Fruit fly (Drosophila melanogaster) whole organism, embryonic: Measurements from ENCODE around the gene sdk.

Source experiments
- ATbp ChIP-seq: fragments of 200-800 bp; sonication (Bioruptor generic); optimal IDR thresholded peaks from 2 replicates; lab custom pipeline; 2017; ENCODE audit warnings: missing biosample characterization, mild to moderate bottlenecking, missing genetic modification characterization, missing genetic modification reagents
- Blimp-1 ChIP-seq: fragments of 200-800 bp; sonication (Bioruptor generic); optimal IDR thresholded peaks from 3 replicates; lab custom pipeline; 2018; ENCODE audit warnings: missing biosample characterization, missing genetic modification characterization, mild to moderate bottlenecking, moderate library complexity, missing genetic modification reagents
- CG10267 ChIP-seq: fragments of 200-800 bp; sonication (Bioruptor generic); optimal IDR thresholded peaks from 2 replicates; lab custom pipeline; 2018; ENCODE audit warnings: missing biosample characterization, mild to moderate bottlenecking, missing genetic modification characterization, moderate library complexity
- CG11504 ChIP-seq: fragments of 200-800 bp; sonication (Bioruptor generic); optimal IDR thresholded peaks from 3 replicates; lab custom pipeline; 2019; ENCODE audit warnings: missing biosample characterization, mild to moderate bottlenecking, missing genetic modification characterization, moderate library complexity
- CG12391 ChIP-seq: fragments of 200-800 bp; sonication (Bioruptor generic); optimal IDR thresholded peaks from 3 replicates; lab custom pipeline; 2018; ENCODE audit warnings: missing biosample characterization, mild to moderate bottlenecking, missing genetic modification characterization, moderate library complexity
- CG14014 ChIP-seq: fragments of 200-800 bp; sonication (Bioruptor generic); IDR thresholded peaks from 2 replicates; pipeline ENCODE4 v1.3.6; 2022; ENCODE audit warnings: missing biosample characterization, missing genetic modification characterization
- CG14710 ChIP-seq: fragments of 200-800 bp; sonication (Bioruptor generic); optimal IDR thresholded peaks from 3 replicates; lab custom pipeline; 2019; ENCODE audit warnings: missing biosample characterization, mild to moderate bottlenecking, missing genetic modification characterization, moderate library complexity
- CG16863 ChIP-seq: fragments of 200-800 bp; sonication (Bioruptor generic); optimal IDR thresholded peaks from 3 replicates; lab custom pipeline; 2016; ENCODE audit warnings: missing biosample characterization, missing genetic modification characterization
- CG17568 ChIP-seq: fragments of 200-800 bp; sonication (Bioruptor generic); optimal IDR thresholded peaks from 2 replicates; lab custom pipeline; 2018; ENCODE audit warnings: missing biosample characterization, mild to moderate bottlenecking, missing genetic modification characterization, moderate library complexity
- CG17829 ChIP-seq: fragments of 200-800 bp; optimal IDR thresholded peaks from 2 replicates; lab custom pipeline; 2019; ENCODE audit warnings: missing biosample characterization, mild to moderate bottlenecking, missing genetic modification characterization, moderate library complexity
- CG18262 ChIP-seq: fragments of 200-800 bp; optimal IDR thresholded peaks from 3 replicates; lab custom pipeline; 2019; ENCODE audit warnings: missing biosample characterization, mild to moderate bottlenecking, missing genetic modification characterization, moderate library complexity
- CG2678 ChIP-seq: fragments of 200-800 bp; sonication (Bioruptor generic); optimal IDR thresholded peaks from 3 replicates; lab custom pipeline; 2019; ENCODE audit warnings: missing biosample characterization, mild to moderate bottlenecking, missing genetic modification characterization, moderate library complexity
- CG2712 ChIP-seq: fragments of 200-800 bp; optimal IDR thresholded peaks from 3 replicates; lab custom pipeline; 2019; ENCODE audit warnings: missing biosample characterization, mild to moderate bottlenecking, missing genetic modification characterization, moderate library complexity
- CG30403 ChIP-seq: fragments of 200-800 bp; sonication (Bioruptor generic); optimal IDR thresholded peaks from 3 replicates; lab custom pipeline; 2016; ENCODE audit warnings: missing biosample characterization, missing genetic modification characterization
- CG30431 ChIP-seq: fragments of 200-800 bp; sonication (Bioruptor generic); optimal IDR thresholded peaks from 2 replicates; lab custom pipeline; 2017; ENCODE audit warnings: missing biosample characterization, missing genetic modification characterization
- CG6254 ChIP-seq: fragments of 200-800 bp; sonication (Bioruptor generic); optimal IDR thresholded peaks from 3 replicates; lab custom pipeline; 2017; ENCODE audit warnings: mild to moderate bottlenecking, missing biosample characterization, missing genetic modification reagents, missing genetic modification characterization
- CG6765 ChIP-seq: fragments of 200-800 bp; sonication (Bioruptor generic); optimal IDR thresholded peaks from 3 replicates; lab custom pipeline; 2017; ENCODE audit warnings: missing biosample characterization, mild to moderate bottlenecking, missing genetic modification characterization
- CG6791 ChIP-seq: fragments of 200-800 bp; sonication (Bioruptor generic); IDR thresholded peaks from 3 replicates; pipeline ENCODE4 v1.3.6; 2022; ENCODE audit warnings: missing biosample characterization, missing genetic modification characterization; ENCODE audit not compliant: partially characterized antibody
- CG7839 ChIP-seq: fragments of 200-800 bp; sonication (Bioruptor generic); optimal IDR thresholded peaks from 3 replicates; lab custom pipeline; 2018; ENCODE audit warnings: missing biosample characterization, mild to moderate bottlenecking, missing genetic modification characterization, moderate library complexity
- CG7987 ChIP-seq: fragments of 200-800 bp; sonication (Bioruptor generic); optimal IDR thresholded peaks from 2 replicates; lab custom pipeline; 2018; ENCODE audit warnings: missing biosample characterization, mild to moderate bottlenecking, missing genetic modification characterization, moderate library complexity
- CG9727 ChIP-seq: fragments of 200-800 bp; sonication (Bioruptor generic); optimal IDR thresholded peaks from 3 replicates; lab custom pipeline; 2017; ENCODE audit warnings: missing biosample characterization, mild to moderate bottlenecking, missing genetic modification characterization
- D19B ChIP-seq: fragments of 200-800 bp; sonication (Bioruptor generic); optimal IDR thresholded peaks from 2 replicates; lab custom pipeline; 2017; ENCODE audit warnings: missing biosample characterization, mild to moderate bottlenecking, missing genetic modification characterization
- Drgx ChIP-seq: fragments of 200-800 bp; sonication (Bioruptor generic); IDR thresholded peaks from 2 replicates; pipeline ENCODE4 v1.3.6; 2022; ENCODE audit warnings: missing biosample characterization, missing genetic modification characterization
- H2.0 ChIP-seq: fragments of 200-800 bp; sonication (Bioruptor generic); IDR thresholded peaks from 2 replicates; pipeline ENCODE4 v1.3.6; 2022; ENCODE audit warnings: missing biosample characterization, missing genetic modification characterization
- Hr51 ChIP-seq, 2 experiments: fragments of 200-800 bp; sonication (Bioruptor generic); optimal IDR thresholded peaks; 2 replicates in 1 of 2; 3 replicates in 1 of 2; lab custom pipeline; 2016 to 2018; ENCODE audit warnings: missing biosample characterization in 2 of 2, missing genetic modification characterization in 2 of 2, mild to moderate bottlenecking in 1 of 2, moderate library complexity in 1 of 2
- Hsf ChIP-seq: fragments of 200-800 bp; sonication (Bioruptor generic); optimal IDR thresholded peaks from 3 replicates; lab custom pipeline; 2016; ENCODE audit warnings: missing biosample characterization, missing genetic modification characterization
- Med ChIP-seq: fragments of 200-800 bp; sonication (Bioruptor generic); peaks from one replicate; lab custom pipeline; 2016; ENCODE audit warnings: missing biosample characterization, missing genetic modification characterization, mild to moderate bottlenecking, inconsistent platforms, moderate library complexity
- Pdp1 ChIP-seq, 2 experiments: fragments of 200-800 bp; sonication (Bioruptor generic); optimal IDR thresholded peaks; 3 replicates each; lab custom pipeline; 2016; ENCODE audit warnings: missing biosample characterization in 2 of 2, missing genetic modification characterization in 2 of 2, mild to moderate bottlenecking in 1 of 2, moderate library complexity in 1 of 2
- Ssrp ChIP-seq: fragments of 200-800 bp; sonication (Bioruptor generic); optimal IDR thresholded peaks from 2 replicates; lab custom pipeline; 2018; ENCODE audit warnings: missing biosample characterization, mild to moderate bottlenecking, missing genetic modification characterization, moderate library complexity
- TFAM ChIP-seq: fragments of 200-800 bp; sonication (Bioruptor generic); optimal IDR thresholded peaks from 2 replicates; lab custom pipeline; 2017; ENCODE audit warnings: missing biosample characterization, missing genetic modification characterization, inconsistent platforms
- Xbp1 ChIP-seq: fragments of 200-800 bp; sonication (Bioruptor generic); optimal IDR thresholded peaks from 3 replicates; lab custom pipeline; 2016; ENCODE audit warnings: missing biosample characterization, mild to moderate bottlenecking, missing genetic modification characterization
- Xrp1 ChIP-seq: fragments of 200-800 bp; sonication (Bioruptor generic); IDR thresholded peaks from 2 replicates; pipeline ENCODE4 v1.3.6; 2022; ENCODE audit warnings: missing biosample characterization, missing genetic modification characterization
- amos ChIP-seq: fragments of 200-800 bp; sonication (Bioruptor generic); IDR thresholded peaks from 2 replicates; pipeline ENCODE4 v1.3.6; 2022; ENCODE audit warnings: missing biosample characterization, missing genetic modification characterization; ENCODE audit not compliant: partially characterized antibody
- ara ChIP-seq: fragments of 200-800 bp; sonication (Bioruptor generic); IDR thresholded peaks from 2 replicates; pipeline ENCODE4 v1.3.6; 2022; ENCODE audit warnings: missing biosample characterization, missing genetic modification characterization
- bab2 ChIP-seq: fragments of 200-800 bp; sonication (Bioruptor generic); optimal IDR thresholded peaks from 2 replicates; lab custom pipeline; 2016; ENCODE audit warnings: missing biosample characterization, missing genetic modification characterization
- bbx ChIP-seq: fragments of 200-800 bp; sonication (Bioruptor generic); IDR thresholded peaks from 2 replicates; pipeline ENCODE4 v1.3.6; 2022; ENCODE audit warnings: missing biosample characterization, missing genetic modification characterization; ENCODE audit not compliant: partially characterized antibody
- bsh ChIP-seq, 2 experiments: fragments of 200-800 bp; sonication (Bioruptor generic); optimal IDR thresholded peaks; 2 replicates each; lab custom pipeline; 2017 to 2018; ENCODE audit warnings: mild to moderate bottlenecking in 2 of 2, missing biosample characterization in 2 of 2, missing genetic modification characterization in 2 of 2, moderate library complexity in 1 of 2
- fd96Cb ChIP-seq: fragments of 200-800 bp; sonication (Bioruptor generic); optimal IDR thresholded peaks from 2 replicates; lab custom pipeline; 2018; ENCODE audit warnings: missing biosample characterization, mild to moderate bottlenecking, missing genetic modification characterization, moderate library complexity
- gsb-n ChIP-seq: fragments of 200-800 bp; sonication (Bioruptor generic); optimal IDR thresholded peaks from 3 replicates; lab custom pipeline; 2018; ENCODE audit warnings: missing biosample characterization, mild to moderate bottlenecking, missing genetic modification characterization
- inv ChIP-seq: fragments of 200-800 bp; sonication (Bioruptor generic); IDR thresholded peaks from 2 replicates; pipeline ENCODE4 v1.3.6; 2022; ENCODE audit warnings: missing biosample characterization, missing genetic modification characterization; ENCODE audit not compliant: partially characterized antibody
- nmo ChIP-seq: fragments of 200-800 bp; sonication (Bioruptor generic); optimal IDR thresholded peaks from 2 replicates; lab custom pipeline; 2018; ENCODE audit warnings: missing biosample characterization, mild to moderate bottlenecking, missing genetic modification characterization, moderate library complexity
- oc ChIP-seq: fragments of 200-800 bp; sonication (Bioruptor generic); optimal IDR thresholded peaks from 2 replicates; lab custom pipeline; 2018; ENCODE audit warnings: missing biosample characterization, mild to moderate bottlenecking, missing genetic modification characterization, moderate library complexity
- row ChIP-seq: fragments of 200-800 bp; sonication (Bioruptor generic); IDR thresholded peaks from 3 replicates; pipeline ENCODE4 v1.3.6; 2022; ENCODE audit warnings: missing biosample characterization, missing genetic modification characterization
- sens-2 ChIP-seq: fragments of 200-800 bp; sonication (Bioruptor generic); IDR thresholded peaks from 2 replicates; pipeline ENCODE4 v1.3.6; 2022; ENCODE audit warnings: missing biosample characterization, missing genetic modification characterization
- unpg ChIP-seq: fragments of 200-800 bp; sonication (Bioruptor generic); optimal IDR thresholded peaks from 3 replicates; lab custom pipeline; 2018; ENCODE audit warnings: missing biosample characterization, mild to moderate bottlenecking, missing genetic modification characterization, moderate library complexity
- vvl ChIP-seq: fragments of 200-800 bp; sonication (Bioruptor generic); IDR thresholded peaks from 2 replicates; pipeline ENCODE4 v1.3.6; 2022; ENCODE audit warnings: missing biosample characterization, missing genetic modification characterization
- wdn ChIP-seq: fragments of 200-800 bp; sonication (Bioruptor generic); IDR thresholded peaks from 2 replicates; pipeline ENCODE4 v1.3.6; 2022; ENCODE audit warnings: missing biosample characterization, missing genetic modification characterization

Gene sdk

DNA sequence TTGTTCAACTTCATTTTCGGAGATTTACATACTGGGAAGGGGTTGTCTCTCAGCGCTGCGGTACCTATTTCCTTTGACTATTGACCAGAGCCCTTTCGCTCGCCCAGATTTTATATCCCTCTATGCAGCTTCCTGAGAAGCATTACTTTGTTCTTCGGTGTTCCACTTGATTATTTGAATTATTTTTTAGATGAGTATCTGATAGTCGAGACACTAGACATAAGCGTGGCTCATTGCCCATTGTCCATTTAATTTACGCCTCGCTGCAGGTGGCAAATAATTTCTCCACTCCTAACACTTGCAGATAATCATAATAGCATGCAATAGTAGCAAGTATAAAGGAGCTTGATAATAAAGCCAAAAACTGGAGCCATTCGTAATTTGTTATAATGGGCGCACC lies 8.1 kb downstream of the sdk start (continued):
- TF ChIP-seq inv (peak; percentile 9; the same call in 1 of the 2 replicates), D19B (GFP tag; lab: Kevin White, UChicago) (peak; percentile 14), bab2 (GFP tag; lab: Kevin White, UChicago) (no peak), amos (GFP tag; lab: Robert Waterston, UW) (peak; percentile 22; the same call in 1 of the 2 replicates), Xrp1 (GFP tag; lab: Robert Waterston, UW) (no peak), bbx (peak; percentile 39; the same call in 1 of the 2 replicates), CG14014 (GFP tag; lab: Robert Waterston, UW) (no peak)

dm6 chrX:696064-696463 lies 9.4 kb downstream of the sdk start:
- TF ChIP-seq sens-2 (GFP tag; lab: Robert Waterston, UW) (no peak), CG17829 (tag; lab: Kevin White, UChicago) (peak; percentile 13), Xbp1 (GFP tag; lab: Kevin White, UChicago) (peak; percentile 6), CG6254 (peak; percentile 47), fd96Cb (peak; percentile 16), CG16863 (GFP tag; lab: Kevin White, UChicago) (peak; percentile 24), ATbp (GFP tag; lab: Kevin White, UChicago) (peak; percentile 17), Ssrp (tag; lab: Kevin White, UChicago) (peak; percentile 23), H2.0 (GFP tag; lab: Robert Waterston, UW) (0 out of 2 replicates have a peak, but pooled peaks have one; percentile 17), CG10267 (peak; percentile 30), row (GFP tag; lab: Robert Waterston, UW) (peak; percentile 24; the same call in 1 of the 3 replicates), Hr51 (GFP tag; optimal IDR thresholded peaks at IDR 0.05; lab: Kevin White, UChicago) (peak in 1 of 2 experiments; percentile 10), bsh (GFP tag; optimal IDR thresholded peaks at IDR 0.05; lab: Kevin White, UChicago) (peak in 1 of 2 experiments; percentile 64), CG7839 (tag; lab: Kevin White, UChicago) (peak; percentile 61), CG7987 (no peak), unpg (GFP tag; lab: Kevin White, UChicago) (peak; percentile 28), ara (peak; percentile 51; the same call in 1 of the 2 replicates), gsb-n (tag; lab: Kevin White, UChicago) (peak; percentile 2), CG18262 (tag; lab: Kevin White, UChicago) (peak; percentile 38), Blimp-1 (GFP tag; lab: Kevin White, UChicago) (peak; percentile 54), CG6765 (GFP tag; lab: Kevin White, UChicago) (no peak), CG11504 (tag; lab: Kevin White, UChicago) (peak; percentile 47), Xrp1 (GFP tag; lab: Robert Waterston, UW) (peak; percentile 46), CG30403 (GFP tag; lab: Kevin White, UChicago) (peak; percentile 6), CG30431 (GFP tag; lab: Kevin White, UChicago) (no peak), Med (GFP tag; lab: Kevin White, UChicago) (peak; percentile 77), wdn (GFP tag; lab: Robert Waterston, UW) (no peak), TFAM (GFP tag; lab: Kevin White, UChicago) (no peak), CG2712 (tag; lab: Kevin White, UChicago) (peak; percentile 42), Drgx (GFP tag; lab: Robert Waterston, UW) (0 out of 2 replicates have a peak, but pooled peaks have one; percentile 11), Pdp1 (GFP tag; optimal IDR thresholded peaks at IDR 0.05; lab: Kevin White, UChicago) (no peak), Hsf (peak; percentile 14), CG17568 (GFP tag; lab: Kevin White, UChicago) (no peak), CG12391 (tag; lab: Kevin White, UChicago) (peak; percentile 35), nmo (GFP tag; lab: Kevin White, UChicago) (peak; percentile 32), CG14710 (tag; lab: Kevin White, UChicago) (peak; percentile 30), vvl (GFP tag; lab: Robert Waterston, UW) (0 out of 2 replicates have a peak, but pooled peaks have one; percentile 14), CG2678 (tag; lab: Kevin White, UChicago) (peak; percentile 31), oc (peak; percentile 16), CG6791 (GFP tag; lab: Robert Waterston, UW) (no peak), CG9727 (GFP tag; lab: Kevin White, UChicago) (peak; percentile 8)
